Worm (Caenorhabditis elegans) whole organism, early embryonic: ENCODE results near the gene otpl-3.

Experiments used
- B0310.2 ChIP-seq: sonication (generic microtip); optimal IDR thresholded peaks from 2 replicates; lab custom pipeline; 2016; ENCODE audit warnings: mild to moderate bottlenecking, missing genetic modification characterization, missing compliant biosample characterization
- F13C5.2 ChIP-seq: sonication (generic microtip); optimal IDR thresholded peaks from 2 replicates; lab custom pipeline; 2017; ENCODE audit warnings: mild to moderate bottlenecking, missing genetic modification characterization, inconsistent platforms, missing compliant biosample characterization
- aly-1 ChIP-seq: sonication (generic microtip); optimal IDR thresholded peaks from 2 replicates; lab custom pipeline; 2016; ENCODE audit warnings: missing genetic modification characterization, missing compliant biosample characterization
- ama-1 ChIP-seq: fragments of 150-350 bp; optimal IDR thresholded peaks from 2 replicates; lab custom pipeline; 2014
- ceh-13 ChIP-seq: fragments of 200-800 bp; sonication (Bioruptor generic); optimal IDR thresholded peaks from 2 replicates; lab custom pipeline; 2018; ENCODE audit warnings: mild to moderate bottlenecking, missing genetic modification characterization, missing compliant biosample characterization
- ceh-36 ChIP-seq: sonication (generic microtip); optimal IDR thresholded peaks from 2 replicates; lab custom pipeline; 2016; ENCODE audit warnings: missing genetic modification characterization, inconsistent platforms, missing compliant biosample characterization
- ets-7 ChIP-seq: sonication (generic microtip); optimal IDR thresholded peaks from 2 replicates; lab custom pipeline; 2016; ENCODE audit warnings: missing genotype, missing genetic modification characterization, missing compliant biosample characterization
- flt-1 ChIP-seq: fragments of 200-800 bp; sonication (Bioruptor generic); IDR thresholded peaks from 2 replicates; pipeline ENCODE4 v1.3.6; 2022; ENCODE audit warnings: missing genetic modification characterization, missing compliant biosample characterization
- hmbx-1 ChIP-seq: sonication (generic microtip); optimal IDR thresholded peaks from 2 replicates; lab custom pipeline; 2016; ENCODE audit warnings: mild to moderate bottlenecking, missing genetic modification characterization, missing compliant biosample characterization
- hmg-4 ChIP-seq: fragments of 200-800 bp; sonication (Bioruptor generic); optimal IDR thresholded peaks from 2 replicates; lab custom pipeline; 2018; ENCODE audit warnings: mild to moderate bottlenecking, missing genetic modification characterization, missing compliant biosample characterization
- hnd-1 ChIP-seq: sonication (generic microtip); optimal IDR thresholded peaks from 2 replicates; lab custom pipeline; 2016; ENCODE audit warnings: missing genetic modification characterization, missing compliant biosample characterization
- pes-1 ChIP-seq: fragments of 200-800 bp; sonication (Bioruptor generic); IDR thresholded peaks from 2 replicates; pipeline ENCODE4 v1.3.6; 2022; ENCODE audit warnings: missing genetic modification reagents, missing genetic modification characterization, missing compliant biosample characterization
- scrt-1 ChIP-seq: fragments of 200-800 bp; sonication (Bioruptor generic); IDR thresholded peaks from 2 replicates; pipeline ENCODE4 v1.3.6; 2022; ENCODE audit warnings: missing genetic modification characterization, missing compliant biosample characterization
- sea-1 ChIP-seq: fragments of 200-800 bp; sonication (Bioruptor generic); conservative IDR thresholded peaks from 2 replicates; pipeline ENCODE4 v1.3.6; 2022; ENCODE audit warnings: missing genetic modification characterization, missing compliant biosample characterization
- tbx-11 ChIP-seq: fragments of 200-800 bp; sonication (Bioruptor generic); IDR thresholded peaks from 2 replicates; pipeline ENCODE4 v1.3.6; 2022; ENCODE audit warnings: missing genetic modification characterization, missing compliant biosample characterization
- tbx-37 ChIP-seq: fragments of 200-800 bp; sonication (Bioruptor generic); conservative IDR thresholded peaks from 2 replicates; pipeline ENCODE4 v1.3.6; 2022; ENCODE audit warnings: missing genetic modification reagents, missing genetic modification characterization, missing compliant biosample characterization
- tra-4 ChIP-seq: sonication (generic microtip); optimal IDR thresholded peaks from 2 replicates; lab custom pipeline; 2017; ENCODE audit warnings: missing genetic modification characterization, missing compliant biosample characterization

otpl-3 gene

DNA sequence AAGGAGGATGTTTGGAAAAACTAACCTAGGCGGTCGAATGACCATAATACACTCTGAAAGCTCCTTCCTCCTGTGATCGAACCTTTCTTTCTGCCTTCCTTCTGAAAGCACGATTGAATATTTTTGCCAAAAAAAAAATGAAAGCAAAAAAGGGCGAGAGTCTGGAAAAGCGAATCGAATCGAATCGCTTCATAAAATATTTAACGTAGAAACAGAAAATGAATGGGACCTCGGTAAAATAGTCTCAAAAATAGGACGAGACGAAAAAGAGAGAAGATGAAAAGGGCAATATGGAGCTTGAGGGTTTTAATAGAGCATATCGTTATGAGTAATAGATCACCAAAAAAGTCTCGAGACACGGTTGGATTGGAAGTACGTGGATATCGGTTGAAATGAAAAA lies 31.7 kb upstream of the otpl-3 start, which contains the start of gene inx-1:
Gene inx-1, minus strand, starts transcription at position 101 of the 400 bp plus-strand sequence.
- TF ChIP-seq hnd-1 (tag; lab: Kevin White, UChicago) (no peak), hmbx-1 (tag; lab: Kevin White, UChicago) (no peak), ets-7 (tag; lab: Kevin White, UChicago) (no peak), aly-1 (no peak), sea-1 (GFP tag; lab: Robert Waterston, UW) (no peak)

DNA sequence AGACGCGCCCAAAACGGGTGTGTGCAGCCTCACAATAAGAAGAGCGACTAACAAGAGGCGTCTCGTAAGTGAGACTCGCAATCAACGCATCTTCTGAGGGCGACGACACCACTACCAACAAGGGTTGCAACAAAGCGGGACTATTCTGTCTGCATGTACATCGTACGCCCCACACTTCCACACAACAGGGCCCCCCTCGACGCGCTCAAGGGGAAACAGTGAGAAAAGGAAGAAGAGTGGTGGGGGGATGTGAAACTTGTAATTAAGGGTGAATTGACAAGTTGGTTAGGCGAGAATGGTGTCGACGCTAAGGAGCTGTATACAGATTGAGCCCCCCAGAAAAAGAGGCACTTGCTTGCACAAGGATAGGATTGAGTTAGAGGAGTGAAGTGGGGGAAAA lies 28.8 kb upstream of the otpl-3 start:
- TF ChIP-seq hmg-4 (GFP tag; lab: Kevin White, UChicago) (no peak), hnd-1 (tag; lab: Kevin White, UChicago) (no peak), ceh-36 (no peak), aly-1 (no peak), hmbx-1 (tag; lab: Kevin White, UChicago) (no peak), tbx-11 (GFP tag; lab: Robert Waterston, UW) (no peak), flt-1 (GFP tag; lab: Robert Waterston, UW) (no peak), ceh-13 (GFP tag; lab: Kevin White, UChicago) (no peak), ama-1 (lab: Kevin White, UChicago) (no peak), tra-4 (no peak), tbx-37 (GFP tag; lab: Robert Waterston, UW) (no peak), ets-7 (tag; lab: Kevin White, UChicago) (no peak), scrt-1 (no peak), sea-1 (GFP tag; lab: Robert Waterston, UW) (no peak), B0310.2 (tag; lab: Kevin White, UChicago) (no peak), F13C5.2 (tag; lab: Kevin White, UChicago) (no peak), pes-1 (GFP tag; lab: Robert Waterston, UW) (no peak)

DNA sequence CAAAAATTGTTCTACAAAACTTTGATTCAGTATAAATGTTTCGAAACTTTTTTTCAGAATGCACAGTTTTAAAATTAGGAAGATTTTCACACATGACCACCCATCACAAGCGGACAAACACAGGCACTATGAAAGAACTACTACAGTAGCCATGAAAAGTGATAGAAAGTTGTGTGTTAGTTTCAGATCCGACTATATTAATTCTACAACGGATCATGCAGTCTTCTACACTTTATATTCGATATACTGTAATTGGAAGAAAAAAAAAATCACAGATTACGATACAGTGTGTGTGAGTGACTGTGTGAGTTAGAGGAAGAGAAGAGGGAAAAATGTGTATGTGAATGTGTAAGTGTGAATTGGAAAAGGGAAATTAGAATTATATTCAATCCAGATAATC lies 22.2 kb upstream of the otpl-3 start:
- TF ChIP-seq F13C5.2 (tag; lab: Kevin White, UChicago), result no peak
- TF ChIP-seq hmg-4 (GFP tag; lab: Kevin White, UChicago), result no peak
- TF ChIP-seq ama-1 (lab: Kevin White, UChicago), result no peak
- TF ChIP-seq ets-7 (tag; lab: Kevin White, UChicago), result no peak
- TF ChIP-seq hmbx-1 (tag; lab: Kevin White, UChicago), result no peak
- TF ChIP-seq B0310.2 (tag; lab: Kevin White, UChicago), result no peak
- TF ChIP-seq tbx-37 (GFP tag; lab: Robert Waterston, UW), result no peak
- no peak for TF ChIP-seq sea-1 (GFP tag; lab: Robert Waterston, UW)

DNA sequence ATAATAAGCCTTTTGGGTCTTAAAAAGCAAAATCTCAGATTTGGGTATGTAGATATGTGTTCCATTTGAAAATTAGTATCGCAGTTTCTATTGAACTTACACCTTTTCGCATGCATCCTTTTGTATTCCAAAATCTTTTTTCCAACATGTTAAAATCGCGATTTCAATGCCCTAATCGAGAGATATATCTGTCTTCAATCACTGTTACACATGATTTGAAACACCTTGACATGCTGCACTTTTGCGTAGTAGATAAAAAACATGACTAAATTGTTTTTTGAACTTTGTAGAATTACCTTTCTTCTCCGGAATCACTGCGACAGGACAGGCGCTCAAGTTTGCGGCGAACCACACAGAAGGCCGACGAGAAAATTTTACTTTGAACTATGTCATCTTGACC lies 17.1 kb upstream of the otpl-3 start:
- TF ChIP-seq tbx-11 (GFP tag; lab: Robert Waterston, UW), result no peak
- TF ChIP-seq ama-1 (lab: Kevin White, UChicago), result no peak
- no peak for TF ChIP-seq tbx-37 (GFP tag; lab: Robert Waterston, UW)
- no peak for TF ChIP-seq hmg-4 (GFP tag; lab: Kevin White, UChicago)
- no peak for TF ChIP-seq scrt-1
- no peak for TF ChIP-seq B0310.2 (tag; lab: Kevin White, UChicago)
- TF ChIP-seq ets-7 (tag; lab: Kevin White, UChicago), result no peak
- no peak for TF ChIP-seq ceh-36
- TF ChIP-seq hnd-1 (tag; lab: Kevin White, UChicago), result no peak
- TF ChIP-seq hmbx-1 (tag; lab: Kevin White, UChicago), result no peak
- TF ChIP-seq flt-1 (GFP tag; lab: Robert Waterston, UW), result no peak
- no peak for TF ChIP-seq tra-4
- TF ChIP-seq aly-1, result no peak
- no peak for TF ChIP-seq sea-1 (GFP tag; lab: Robert Waterston, UW)
- no peak for TF ChIP-seq F13C5.2 (tag; lab: Kevin White, UChicago)
- no peak for TF ChIP-seq pes-1 (GFP tag; lab: Robert Waterston, UW)
- no peak for TF ChIP-seq ceh-13 (GFP tag; lab: Kevin White, UChicago)

DNA sequence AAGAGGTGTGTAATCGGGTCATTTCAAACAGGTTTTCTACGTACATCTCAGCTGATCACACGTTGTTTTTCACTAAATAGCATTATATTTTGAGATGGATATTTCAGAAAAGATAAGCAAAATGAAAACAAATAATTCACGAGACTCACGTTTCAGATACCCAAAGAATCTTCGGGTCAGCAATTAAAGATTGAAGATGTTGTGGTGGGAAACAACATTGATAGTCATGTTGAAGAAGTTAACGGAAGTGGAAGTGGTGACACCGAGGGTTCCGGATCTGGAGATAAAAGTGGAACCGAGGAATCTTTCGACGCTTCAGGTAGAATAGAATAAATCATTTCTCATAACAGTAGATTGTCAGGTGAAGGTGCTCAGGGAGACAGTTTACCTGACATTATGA lies 16.2 kb upstream of the otpl-3 start:
- no peak for TF ChIP-seq sea-1 (GFP tag; lab: Robert Waterston, UW)
- TF ChIP-seq hmbx-1 (tag; lab: Kevin White, UChicago), result no peak
- no peak for TF ChIP-seq ets-7 (tag; lab: Kevin White, UChicago)
- no peak for TF ChIP-seq tra-4
- TF ChIP-seq ama-1 (lab: Kevin White, UChicago), result no peak
- no peak for TF ChIP-seq pes-1 (GFP tag; lab: Robert Waterston, UW)
- no peak for TF ChIP-seq F13C5.2 (tag; lab: Kevin White, UChicago)

DNA sequence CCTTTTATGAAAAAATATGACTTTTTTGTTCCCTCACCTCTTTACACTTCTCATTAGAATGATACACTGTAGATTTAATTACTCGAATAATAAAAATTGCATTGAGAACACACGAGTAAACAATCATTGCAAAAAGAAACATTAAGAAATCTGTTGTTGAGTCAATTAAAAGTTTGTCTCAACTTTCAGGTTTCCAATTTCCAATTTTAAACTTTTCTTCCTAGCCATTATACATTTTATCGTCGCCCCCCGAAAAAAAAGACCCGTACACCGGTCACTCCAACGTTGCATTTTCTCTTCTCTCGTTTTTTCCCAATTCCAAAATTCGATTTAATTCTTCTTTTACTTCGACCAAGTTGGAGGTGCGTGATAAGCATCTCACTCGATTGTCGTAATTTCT lies 15.4 kb upstream of the otpl-3 start, which contains the start of gene C16E9.1:
Gene C16E9.1, plus strand, starts transcription at position 301 of the 400 bp plus-strand sequence.
- TF ChIP-seq hmg-4 (GFP tag; lab: Kevin White, UChicago) (no peak), ceh-13 (GFP tag; lab: Kevin White, UChicago) (no peak), ceh-36 (no peak), flt-1 (GFP tag; lab: Robert Waterston, UW) (no peak), B0310.2 (tag; lab: Kevin White, UChicago) (no peak)

DNA sequence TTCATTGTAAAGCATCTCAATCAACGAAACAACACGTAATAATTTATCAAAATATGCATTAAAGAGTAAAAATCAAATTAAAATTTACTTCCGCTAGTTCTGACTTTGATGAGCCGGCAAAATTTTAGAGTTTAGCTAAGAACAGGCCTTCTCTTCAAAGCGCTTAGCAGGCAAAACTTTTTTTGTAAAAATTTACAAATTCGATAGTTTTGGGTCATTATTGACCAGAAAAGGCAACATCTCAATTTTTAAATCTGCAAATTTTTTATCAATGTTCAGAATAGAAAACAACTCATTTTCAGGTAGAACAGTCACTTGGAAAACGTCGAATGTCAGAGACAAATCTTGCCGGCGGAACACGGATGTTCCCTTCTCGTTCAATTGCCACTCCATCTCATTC lies 13.2 kb upstream of the otpl-3 start:
- TF ChIP-seq tbx-37 (GFP tag; lab: Robert Waterston, UW), result no peak
- TF ChIP-seq aly-1, result no peak
- no peak for TF ChIP-seq hmbx-1 (tag; lab: Kevin White, UChicago)
- no peak for TF ChIP-seq ama-1 (lab: Kevin White, UChicago)
- no peak for TF ChIP-seq scrt-1
- no peak for TF ChIP-seq B0310.2 (tag; lab: Kevin White, UChicago)
- TF ChIP-seq F13C5.2 (tag; lab: Kevin White, UChicago), result no peak
- no peak for TF ChIP-seq ets-7 (tag; lab: Kevin White, UChicago)
- TF ChIP-seq flt-1 (GFP tag; lab: Robert Waterston, UW), result no peak

DNA sequence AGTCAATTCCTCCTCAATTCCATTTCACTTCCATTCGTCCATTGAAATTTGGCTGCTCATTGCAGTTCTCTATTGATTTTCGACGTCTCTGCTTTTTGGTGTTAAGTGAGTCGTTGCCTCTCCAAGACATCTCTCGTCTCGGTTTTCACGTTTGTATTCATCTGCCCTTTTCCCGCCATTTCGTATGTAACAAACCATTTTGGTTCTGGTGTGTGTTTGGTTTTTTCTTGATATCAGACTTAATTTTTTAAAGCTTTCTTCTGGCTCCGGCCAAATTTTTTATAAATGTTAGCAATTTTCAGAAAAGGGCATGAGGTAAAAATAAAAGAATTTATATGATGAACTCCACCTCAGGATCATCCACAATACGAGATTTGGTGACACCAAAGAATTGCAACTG lies 10.9 kb upstream of the otpl-3 start, which contains the start of gene C16E9.2:
Gene C16E9.2, plus strand, starts transcription at position 301 of the 400 bp plus-strand sequence.
- TF ChIP-seq scrt-1, result no peak
- TF ChIP-seq ceh-36, result no peak
- TF ChIP-seq tbx-11 (GFP tag; lab: Robert Waterston, UW), result no peak
- no peak for TF ChIP-seq hmg-4 (GFP tag; lab: Kevin White, UChicago)
- TF ChIP-seq ceh-13 (GFP tag; lab: Kevin White, UChicago), result no peak
